Worm (Caenorhabditis elegans) whole organism, early embryonic: Measurements from ENCODE around the gene srt-30.

Experiments
- ama-1 ChIP-seq: fragments of 150-350 bp; optimal IDR thresholded peaks from 2 replicates; lab custom pipeline; 2014
- ceh-36 ChIP-seq: sonication (generic microtip); optimal IDR thresholded peaks from 2 replicates; lab custom pipeline; 2016; ENCODE audit warnings: missing genetic modification characterization, inconsistent platforms, missing compliant biosample characterization
- ets-7 ChIP-seq: sonication (generic microtip); optimal IDR thresholded peaks from 2 replicates; lab custom pipeline; 2016; ENCODE audit warnings: missing genotype, missing genetic modification characterization, missing compliant biosample characterization
- flt-1 ChIP-seq: fragments of 200-800 bp; sonication (Bioruptor generic); IDR thresholded peaks from 2 replicates; pipeline ENCODE4 v1.3.6; 2022; ENCODE audit warnings: missing genetic modification characterization, missing compliant biosample characterization
- hmg-4 ChIP-seq: fragments of 200-800 bp; sonication (Bioruptor generic); optimal IDR thresholded peaks from 2 replicates; lab custom pipeline; 2018; ENCODE audit warnings: mild to moderate bottlenecking, missing genetic modification characterization, missing compliant biosample characterization
- hnd-1 ChIP-seq: sonication (generic microtip); optimal IDR thresholded peaks from 2 replicates; lab custom pipeline; 2016; ENCODE audit warnings: missing genetic modification characterization, missing compliant biosample characterization
- pes-1 ChIP-seq: fragments of 200-800 bp; sonication (Bioruptor generic); IDR thresholded peaks from 2 replicates; pipeline ENCODE4 v1.3.6; 2022; ENCODE audit warnings: missing genetic modification reagents, missing genetic modification characterization, missing compliant biosample characterization
- scrt-1 ChIP-seq: fragments of 200-800 bp; sonication (Bioruptor generic); IDR thresholded peaks from 2 replicates; pipeline ENCODE4 v1.3.6; 2022; ENCODE audit warnings: missing genetic modification characterization, missing compliant biosample characterization
- tbx-11 ChIP-seq: fragments of 200-800 bp; sonication (Bioruptor generic); IDR thresholded peaks from 2 replicates; pipeline ENCODE4 v1.3.6; 2022; ENCODE audit warnings: missing genetic modification characterization, missing compliant biosample characterization

DNA sequence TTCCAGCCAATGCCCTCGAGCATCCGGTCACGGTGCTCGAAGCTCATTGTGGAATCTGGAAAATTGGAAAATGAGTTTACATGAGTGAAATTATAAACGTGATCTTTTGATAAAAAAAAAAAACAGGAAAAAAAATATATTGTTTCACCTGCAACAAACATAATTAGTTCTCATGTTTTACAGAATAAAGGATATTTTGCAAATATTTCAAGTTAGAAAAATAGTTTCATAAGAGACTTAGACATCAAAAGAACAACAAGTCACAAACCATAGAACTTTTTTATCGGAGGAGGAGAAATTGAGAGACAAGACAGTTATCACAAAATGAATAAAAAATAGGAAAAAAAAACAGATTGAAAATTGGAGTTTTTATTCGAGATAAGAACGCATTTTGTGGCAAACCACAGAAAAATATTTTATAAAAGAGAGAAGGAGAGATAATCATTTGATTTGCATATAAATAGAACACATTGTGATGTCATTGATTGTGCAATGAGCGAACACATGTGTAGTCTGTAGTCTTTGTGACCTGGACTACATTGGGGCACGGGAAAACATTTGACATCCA, 16.0 kb downstream of the srt-30 start, which contains the start of gene R08F11.1:
- TF ChIP-seq hnd-1 (tag; lab: Kevin White, UChicago) (no peak), ama-1 (lab: Kevin White, UChicago) (no peak), flt-1 (GFP tag; lab: Robert Waterston, UW) (no peak), ceh-36 (tag; lab: Kevin White, UChicago) (no peak), hmg-4 (GFP tag; lab: Kevin White, UChicago) (no peak), tbx-11 (GFP tag; lab: Robert Waterston, UW) (no peak), ets-7 (tag; lab: Kevin White, UChicago) (no peak), scrt-1 (GFP tag; lab: Robert Waterston, UW) (no peak), pes-1 (no peak)
